Worm (Caenorhabditis elegans): ENCODE measurements around the gene sphk-1.

sphk-1 gene

ce11 chrII:8738955-8739354, 37.5 kb upstream of the sphk-1 start:
- TF ChIP-seq ceh-16 (tag; optimal IDR thresholded peaks at IDR 0.05) (no peak), lin-13 (GFP tag; optimal IDR thresholded peaks at IDR 0.05) (peak; percentile 10), nhr-10 (tag; optimal IDR thresholded peaks at IDR 0.05) (no peak), gmeb-1 (tag; optimal IDR thresholded peaks at IDR 0.05) (no peak), nhr-23 (tag; optimal IDR thresholded peaks at IDR 0.05) (no peak), C34F6.9 (tag; optimal IDR thresholded peaks at IDR 0.05) (no peak), ceh-82 (tag; optimal IDR thresholded peaks at IDR 0.05) (no peak), dmd-4 (tag; optimal IDR thresholded peaks at IDR 0.05) (no peak), alr-1 (tag; optimal IDR thresholded peaks at IDR 0.05) (no peak), aly-2 (tag; optimal IDR thresholded peaks at IDR 0.05) (no peak), sma-9 (GFP tag; optimal IDR thresholded peaks at IDR 0.05) (peak; percentile 73), sma-9 (tag; optimal IDR thresholded peaks at IDR 0.05) (no peak), crh-2 (tag; optimal IDR thresholded peaks at IDR 0.05) (peak; percentile 35), ztf-4 (tag; optimal IDR thresholded peaks at IDR 0.05) (peak; percentile 3)

DNA sequence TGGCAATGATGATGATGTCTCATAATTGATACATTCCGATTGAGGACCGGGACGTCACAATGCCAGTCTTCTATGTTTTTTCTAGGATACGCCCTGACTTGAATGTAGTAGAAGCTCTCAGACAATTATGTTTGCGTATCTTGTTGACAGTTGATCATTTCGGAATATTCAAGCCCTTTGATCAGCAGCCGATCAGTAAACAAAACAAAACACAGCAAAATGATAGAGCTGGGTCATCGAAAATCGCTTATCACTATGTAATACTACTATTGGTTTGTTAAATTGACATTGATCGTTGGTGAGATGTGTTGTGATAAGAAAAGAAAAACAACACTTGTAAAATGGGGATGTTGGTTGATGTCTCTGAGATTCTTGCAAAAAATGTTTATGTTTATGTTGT, 36.8 kb upstream of the sphk-1 start:
- no peak for TF ChIP-seq dmd-4 (tag; optimal IDR thresholded peaks at IDR 0.05)
- no peak for TF ChIP-seq ztf-4 (tag; optimal IDR thresholded peaks at IDR 0.05)
- TF ChIP-seq nhr-23 (tag; optimal IDR thresholded peaks at IDR 0.05) = no peak
- no peak for TF ChIP-seq Y55F3AM.14 (GFP tag; optimal IDR thresholded peaks at IDR 0.05)
- no peak for TF ChIP-seq R02D3.7 (tag; optimal IDR thresholded peaks at IDR 0.05)
- TF ChIP-seq peb-1 (tag; optimal IDR thresholded peaks at IDR 0.05) = no peak
- no peak for TF ChIP-seq unc-55 (GFP tag; optimal IDR thresholded peaks at IDR 0.05)
- TF ChIP-seq egl-27 (tag; optimal IDR thresholded peaks at IDR 0.05) = no peak
- no peak for TF ChIP-seq mab-5 (tag; optimal IDR thresholded peaks at IDR 0.05)
- no peak for TF ChIP-seq ztf-11 (tag; optimal IDR thresholded peaks at IDR 0.05)

DNA sequence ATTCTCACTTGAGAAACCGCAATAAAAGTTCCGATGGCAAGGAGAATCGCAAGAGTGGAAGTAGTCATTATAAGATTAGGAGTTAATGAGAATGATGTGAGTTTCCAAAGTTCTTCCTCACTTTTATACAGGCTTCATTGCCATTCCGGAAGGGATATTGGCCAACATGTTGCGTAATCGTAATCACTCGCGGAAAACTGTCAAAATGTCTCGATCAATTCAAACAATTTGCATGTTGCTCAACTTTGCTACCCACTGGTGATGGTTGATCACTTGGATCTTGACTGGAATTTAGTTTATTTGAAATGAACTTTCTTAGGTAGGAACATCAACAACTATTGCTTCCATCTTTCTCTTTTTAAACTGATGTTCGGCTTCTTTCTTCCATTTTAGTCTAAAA, 36.0 kb upstream of the sphk-1 start, which contains the start of gene idpb-4:
idpb-4 (minus strand) TSS at position 101 of the 400 bp plus-strand sequence.
- TF ChIP-seq R02D3.7 (tag; optimal IDR thresholded peaks at IDR 0.05) = no peak

- TF ChIP-seq nhr-11 (tag; optimal IDR thresholded peaks at IDR 0.05) (no peak), fos-1 (tag; optimal IDR thresholded peaks at IDR 0.05) (no peak), dmd-4 (tag; optimal IDR thresholded peaks at IDR 0.05) (no peak), elt-3 (tag; optimal IDR thresholded peaks at IDR 0.05) (no peak), unc-55 (GFP tag; optimal IDR thresholded peaks at IDR 0.05) (no peak), ZK546.5 (tag; optimal IDR thresholded peaks at IDR 0.05) (no peak)
These were observed 32.2 kb upstream of the sphk-1 start for ce11 chrII:8733627-8734026.

ce11 chrII:8732339-8733100, 31.1 kb upstream of the sphk-1 start, which contains the start of gene rol-6:
TSS of gene rol-6 (plus strand) at chrII:8733050.
- TF ChIP-seq nhr-21 (tag; optimal IDR thresholded peaks at IDR 0.05) = peak; percentile 10
- TF ChIP-seq ceh-82 (tag; optimal IDR thresholded peaks at IDR 0.05) = no peak

DNA sequence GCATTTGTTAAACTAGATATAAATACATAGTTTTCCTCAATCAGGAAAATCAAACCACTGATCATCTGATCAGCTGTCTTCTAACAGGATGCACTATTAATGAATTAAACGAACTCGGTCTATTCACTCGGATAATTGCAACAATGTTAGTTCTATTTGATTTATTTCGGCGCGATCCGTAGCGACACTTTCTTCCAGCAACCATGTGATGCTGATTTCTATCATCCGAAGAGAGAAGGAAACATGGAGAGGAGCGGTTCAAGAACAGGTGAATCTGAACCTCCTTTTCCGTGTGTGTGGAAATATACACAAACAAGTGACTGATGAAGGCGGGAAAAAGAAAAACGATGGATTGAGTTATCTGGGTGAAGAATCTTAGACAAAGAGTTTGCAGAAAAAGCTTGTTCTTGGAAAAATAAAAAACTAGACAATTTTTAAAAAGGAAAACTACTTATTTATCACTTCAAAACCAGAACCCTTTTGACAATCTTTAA, 30.3 kb upstream of the sphk-1 start:
- TF ChIP-seq nhr-21 (tag; optimal IDR thresholded peaks at IDR 0.05) (peak; percentile 65), unc-39 (tag; optimal IDR thresholded peaks at IDR 0.05) (no peak)

ce11 chrII:8730960-8731693, 29.7 kb upstream of the sphk-1 start:
- TF ChIP-seq peb-1 (tag; optimal IDR thresholded peaks at IDR 0.05) (no peak), ztf-1 (GFP tag; conservative IDR thresholded peaks at IDR 0.05) (no peak), nhr-21 (tag; optimal IDR thresholded peaks at IDR 0.05) (peak; percentile 65)
